Worm (Caenorhabditis elegans) whole organism, L4/young adult: ENCODE results near the gene ins-10.

Experiments used
- W03F9.2 ChIP-seq: fragments of 150-350 bp; optimal IDR thresholded peaks from 2 replicates; lab custom pipeline; 2014; ENCODE audit warnings: missing biosample characterization, missing genetic modification characterization
- dao-5 ChIP-seq: sonication (generic microtip); optimal IDR thresholded peaks from 2 replicates; lab custom pipeline; 2016; ENCODE audit warnings: missing genotype, missing genetic modification characterization, moderate library complexity, missing compliant biosample characterization
- him-1 ChIP-seq: sonication (generic microtip); optimal IDR thresholded peaks from 2 replicates; lab custom pipeline; 2016; ENCODE audit warnings: missing genotype, missing genetic modification reagents, missing genetic modification characterization, missing compliant biosample characterization

DNA sequence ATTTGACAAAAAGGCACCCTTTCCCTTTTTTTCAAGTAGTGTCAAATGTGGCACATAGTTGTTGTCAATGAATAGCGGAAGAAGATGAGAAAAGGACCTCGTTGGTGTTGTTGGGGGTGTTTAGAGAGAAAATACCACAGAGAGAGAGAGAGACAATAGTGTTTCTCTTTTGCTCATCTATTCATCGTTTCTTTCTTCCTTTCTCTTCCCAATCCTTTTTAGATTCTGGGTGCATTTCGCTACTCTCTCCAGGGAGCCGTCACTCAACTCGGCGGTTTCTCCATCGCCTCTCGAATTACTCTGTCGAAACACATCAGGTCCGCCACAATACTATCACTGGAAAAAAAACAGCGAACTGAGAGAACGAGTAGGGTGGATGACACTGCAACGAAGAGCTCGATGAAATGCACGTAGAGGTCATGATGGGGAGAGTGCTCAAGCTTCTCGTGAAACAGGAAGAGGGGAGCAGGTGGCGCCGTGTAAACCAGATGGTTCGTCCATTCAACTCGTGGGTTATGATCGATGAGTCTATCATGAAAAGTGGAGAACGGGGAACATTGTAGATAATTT, 30.1 kb upstream of the ins-10 start:
- no peak for TF ChIP-seq W03F9.2 (tag; lab: Kevin White, UChicago)
- no peak for TF ChIP-seq him-1 (tag; lab: Kevin White, UChicago)
- no peak for TF ChIP-seq dao-5 (tag; lab: Kevin White, UChicago)
